Fruit fly (Drosophila melanogaster) whole organism, embryonic: Measurements from ENCODE around the gene CG17145.

Source experiments
- CG10209 ChIP-seq: fragments of 200-800 bp; sonication (Bioruptor generic); optimal IDR thresholded peaks from 3 replicates; lab custom pipeline; 2017; ENCODE audit warnings: missing biosample characterization, mild to moderate bottlenecking, missing genetic modification characterization, missing genetic modification reagents
- CG11247 ChIP-seq: fragments of 200-800 bp; sonication (Bioruptor generic); IDR thresholded peaks from 2 replicates; pipeline ENCODE4 v1.3.6; 2022; ENCODE audit warnings: missing biosample characterization, missing genetic modification characterization
- CG11504 ChIP-seq: fragments of 200-800 bp; sonication (Bioruptor generic); optimal IDR thresholded peaks from 3 replicates; lab custom pipeline; 2019; ENCODE audit warnings: missing biosample characterization, mild to moderate bottlenecking, missing genetic modification characterization, moderate library complexity
- CG12155 ChIP-seq: fragments of 200-800 bp; sonication (Bioruptor generic); optimal IDR thresholded peaks from 3 replicates; lab custom pipeline; 2016; ENCODE audit warnings: missing biosample characterization, missing genetic modification characterization
- CG13123 ChIP-seq: fragments of 200-800 bp; sonication (Bioruptor generic); optimal IDR thresholded peaks from 2 replicates; lab custom pipeline; 2016; ENCODE audit warnings: missing biosample characterization, missing genetic modification characterization
- CG13424 ChIP-seq: fragments of 200-800 bp; sonication (Bioruptor generic); optimal IDR thresholded peaks from 2 replicates; lab custom pipeline; 2019; ENCODE audit warnings: missing biosample characterization, mild to moderate bottlenecking, missing genetic modification characterization, moderate library complexity
- CG1603 ChIP-seq: fragments of 200-800 bp; sonication (Bioruptor generic); optimal IDR thresholded peaks from 2 replicates; lab custom pipeline; 2019; ENCODE audit warnings: missing biosample characterization, mild to moderate bottlenecking, missing genetic modification characterization, moderate library complexity
- CG16813 ChIP-seq: fragments of 200-800 bp; sonication (Bioruptor generic); IDR thresholded peaks from 3 replicates; pipeline ENCODE4 v1.3.6; 2022; ENCODE audit warnings: missing biosample characterization, missing genetic modification characterization; ENCODE audit not compliant: partially characterized antibody
- CG18262 ChIP-seq: fragments of 200-800 bp; optimal IDR thresholded peaks from 3 replicates; lab custom pipeline; 2019; ENCODE audit warnings: missing biosample characterization, mild to moderate bottlenecking, missing genetic modification characterization, moderate library complexity
- CG18599 ChIP-seq: fragments of 200-800 bp; sonication (Bioruptor generic); optimal IDR thresholded peaks from 3 replicates; lab custom pipeline; 2017; ENCODE audit warnings: missing biosample characterization, missing genetic modification characterization, mild to moderate bottlenecking, moderate library complexity, missing genetic modification reagents
- CG31224 ChIP-seq: fragments of 200-800 bp; sonication (Bioruptor generic); IDR thresholded peaks from 2 replicates; pipeline ENCODE4 v1.3.6; 2022; ENCODE audit warnings: missing biosample characterization, missing genetic modification characterization
- CG34376 ChIP-seq: fragments of 200-800 bp; sonication (Bioruptor generic); optimal IDR thresholded peaks from 2 replicates; lab custom pipeline; 2018; ENCODE audit warnings: missing biosample characterization, mild to moderate bottlenecking, missing genetic modification characterization
- CG42726 ChIP-seq: fragments of 200-800 bp; sonication (Bioruptor generic); IDR thresholded peaks from 2 replicates; pipeline ENCODE4 v1.3.6; 2022; ENCODE audit warnings: missing biosample characterization, missing genetic modification characterization; ENCODE audit not compliant: partially characterized antibody
- CG4617 ChIP-seq: fragments of 200-800 bp; sonication (Bioruptor generic); optimal IDR thresholded peaks from 3 replicates; lab custom pipeline; 2016; ENCODE audit warnings: missing biosample characterization, missing genetic modification characterization, borderline replicate concordance
- CG5180 ChIP-seq: fragments of 200-800 bp; sonication (Bioruptor generic); optimal IDR thresholded peaks from 3 replicates; lab custom pipeline; 2017; ENCODE audit warnings: missing biosample characterization, missing genetic modification characterization, mild to moderate bottlenecking, moderate library complexity, missing genetic modification reagents
- CG7372 ChIP-seq: fragments of 200-800 bp; sonication (Bioruptor generic); IDR thresholded peaks from 2 replicates; pipeline ENCODE4 v1.3.6; 2022; ENCODE audit warnings: missing biosample characterization, missing genetic modification characterization
- CG7786 ChIP-seq: fragments of 200-800 bp; sonication (Bioruptor generic); optimal IDR thresholded peaks from 2 replicates; lab custom pipeline; 2016; ENCODE audit warnings: missing biosample characterization, missing genetic modification characterization
- CG8765 ChIP-seq: fragments of 200-800 bp; sonication (Bioruptor generic); IDR thresholded peaks from 2 replicates; pipeline ENCODE4 v1.3.6; 2022; ENCODE audit warnings: missing biosample characterization, missing genetic modification characterization
- CG9817 ChIP-seq: fragments of 200-800 bp; sonication (Bioruptor generic); optimal IDR thresholded peaks from 2 replicates; lab custom pipeline; 2018; ENCODE audit warnings: missing biosample characterization, mild to moderate bottlenecking, missing genetic modification characterization, moderate library complexity
- CHES-1-like ChIP-seq: fragments of 200-800 bp; sonication (Bioruptor generic); optimal IDR thresholded peaks from 2 replicates; lab custom pipeline; 2016; ENCODE audit warnings: missing biosample characterization, missing genetic modification characterization
- Deaf1 ChIP-seq: fragments of 200-800 bp; optimal IDR thresholded peaks from 3 replicates; lab custom pipeline; 2019; ENCODE audit warnings: missing biosample characterization, mild to moderate bottlenecking, missing genetic modification characterization, moderate library complexity
- Fer1 ChIP-seq: fragments of 200-800 bp; sonication (Bioruptor generic); optimal IDR thresholded peaks from 2 replicates; lab custom pipeline; 2017; ENCODE audit warnings: missing biosample characterization, mild to moderate bottlenecking, missing genetic modification characterization
- GATAe ChIP-seq: fragments of 200-800 bp; sonication (Bioruptor generic); conservative IDR thresholded peaks from 2 replicates; pipeline ENCODE4 v1.3.6; 2022; ENCODE audit warnings: missing biosample characterization, missing genetic modification characterization
- HLH3B ChIP-seq: fragments of 200-800 bp; sonication (Bioruptor generic); IDR thresholded peaks from 2 replicates; pipeline ENCODE4 v1.3.6; 2022; ENCODE audit warnings: missing biosample characterization, missing genetic modification characterization
- Med ChIP-seq: fragments of 200-800 bp; sonication (Bioruptor generic); peaks from one replicate; lab custom pipeline; 2016; ENCODE audit warnings: missing biosample characterization, missing genetic modification characterization, mild to moderate bottlenecking, inconsistent platforms, moderate library complexity
- NK7.1 ChIP-seq: fragments of 200-800 bp; sonication (Bioruptor generic); optimal IDR thresholded peaks from 3 replicates; lab custom pipeline; 2016; ENCODE audit warnings: missing biosample characterization, missing genetic modification characterization
- Oaz ChIP-seq: fragments of 200-800 bp; sonication (Bioruptor generic); IDR thresholded peaks from 2 replicates; pipeline ENCODE4 v1.3.6; 2022; ENCODE audit warnings: missing biosample characterization, missing genetic modification characterization
- Scr ChIP-seq: fragments of 200-800 bp; sonication (Bioruptor generic); IDR thresholded peaks from 2 replicates; pipeline ENCODE4 v1.3.6; 2022; ENCODE audit warnings: missing biosample characterization, missing genetic modification characterization; ENCODE audit not compliant: partially characterized antibody
- Ssrp ChIP-seq: fragments of 200-800 bp; sonication (Bioruptor generic); optimal IDR thresholded peaks from 2 replicates; lab custom pipeline; 2018; ENCODE audit warnings: missing biosample characterization, mild to moderate bottlenecking, missing genetic modification characterization, moderate library complexity
- Trl ChIP-seq, 3 experiments: fragments of >200 bp in 2 of 3; fragments of 200-800 bp in 1 of 3; sonication (Bioruptor generic) in 1 of 3; optimal IDR thresholded peaks; 2 replicates in 1 of 3; 3 replicates in 2 of 3; lab custom pipeline; 2016 to 2017; ENCODE audit warnings: missing biosample characterization in 1 of 3, missing genetic modification characterization in 1 of 3
- ab ChIP-seq: fragments of 200-800 bp; sonication (Bioruptor generic); optimal IDR thresholded peaks from 2 replicates; lab custom pipeline; 2016; ENCODE audit warnings: missing biosample characterization, missing genetic modification characterization
- chinmo ChIP-seq: fragments of 200-800 bp; sonication (Bioruptor generic); IDR thresholded peaks from 4 replicates; pipeline ENCODE4 v1.3.6; 2022; ENCODE audit warnings: missing biosample characterization, missing genetic modification characterization; ENCODE audit not compliant: partially characterized antibody
- ci ChIP-seq: fragments of 200-800 bp; sonication (Bioruptor generic); IDR thresholded peaks from 3 replicates; pipeline ENCODE4 v1.3.6; 2022; ENCODE audit warnings: missing biosample characterization, missing genetic modification characterization
- cwo ChIP-seq: fragments of 200-800 bp; sonication (Bioruptor generic); optimal IDR thresholded peaks from 3 replicates; lab custom pipeline; 2017; ENCODE audit warnings: missing biosample characterization, missing genetic modification characterization, mild to moderate bottlenecking, moderate library complexity, missing genetic modification reagents
- da ChIP-seq: fragments of 200-800 bp; sonication (Bioruptor generic); optimal IDR thresholded peaks from 2 replicates; lab custom pipeline; 2016; ENCODE audit warnings: missing biosample characterization, missing genetic modification characterization
- dati ChIP-seq: fragments of 200-800 bp; sonication (Bioruptor generic); IDR thresholded peaks from 2 replicates; pipeline ENCODE4 v1.3.6; 2022; ENCODE audit warnings: missing biosample characterization, missing genetic modification characterization
- dysf ChIP-seq: fragments of 200-800 bp; sonication (Bioruptor generic); IDR thresholded peaks from 3 replicates; pipeline ENCODE4 v1.3.6; 2022; ENCODE audit warnings: missing biosample characterization, missing genetic modification characterization
- exex ChIP-seq: fragments of 200-800 bp; sonication (Bioruptor generic); optimal IDR thresholded peaks from 4 replicates; lab custom pipeline; 2018; ENCODE audit warnings: missing biosample characterization, mild to moderate bottlenecking, missing genetic modification characterization, moderate library complexity
- fru ChIP-seq: fragments of >200 bp; optimal IDR thresholded peaks from 2 replicates; lab custom pipeline; 2017
- fu2 ChIP-seq: fragments of 200-800 bp; sonication (Bioruptor generic); optimal IDR thresholded peaks from 2 replicates; lab custom pipeline; 2016; ENCODE audit warnings: missing biosample characterization, missing genetic modification characterization
- grn ChIP-seq: fragments of 200-800 bp; sonication (Bioruptor generic); optimal IDR thresholded peaks from 3 replicates; lab custom pipeline; 2017; ENCODE audit warnings: missing biosample characterization, missing genetic modification characterization
- gro ChIP-seq: fragments of 200-800 bp; sonication (Bioruptor generic); optimal IDR thresholded peaks from 2 replicates; lab custom pipeline; 2016; ENCODE audit warnings: missing biosample characterization, missing genetic modification characterization
- kni ChIP-seq: fragments of 200-800 bp; sonication (Bioruptor generic); optimal IDR thresholded peaks from 3 replicates; lab custom pipeline; 2017; ENCODE audit warnings: mild to moderate bottlenecking, missing biosample characterization, missing genetic modification reagents, missing genetic modification characterization
- row ChIP-seq: fragments of 200-800 bp; sonication (Bioruptor generic); IDR thresholded peaks from 3 replicates; pipeline ENCODE4 v1.3.6; 2022; ENCODE audit warnings: missing biosample characterization, missing genetic modification characterization
- sd ChIP-seq: fragments of 200-800 bp; sonication (Bioruptor generic); optimal IDR thresholded peaks from 3 replicates; lab custom pipeline; 2018; ENCODE audit warnings: missing biosample characterization, mild to moderate bottlenecking, missing genetic modification characterization, moderate library complexity
- sna ChIP-seq: fragments of 200-800 bp; sonication (Bioruptor generic); IDR thresholded peaks from 2 replicates; pipeline ENCODE4 v1.3.6; 2022; ENCODE audit warnings: missing biosample characterization, missing genetic modification characterization; ENCODE audit not compliant: partially characterized antibody
- sug ChIP-seq: fragments of 200-800 bp; optimal IDR thresholded peaks from 2 replicates; lab custom pipeline; 2019; ENCODE audit warnings: missing biosample characterization, mild to moderate bottlenecking, missing genetic modification characterization, moderate library complexity
- toy ChIP-seq: fragments of 200-800 bp; sonication (Bioruptor generic); IDR thresholded peaks from 2 replicates; pipeline ENCODE4 v1.3.6; 2022; ENCODE audit warnings: missing biosample characterization, missing genetic modification characterization

The CG17145 gene

DNA sequence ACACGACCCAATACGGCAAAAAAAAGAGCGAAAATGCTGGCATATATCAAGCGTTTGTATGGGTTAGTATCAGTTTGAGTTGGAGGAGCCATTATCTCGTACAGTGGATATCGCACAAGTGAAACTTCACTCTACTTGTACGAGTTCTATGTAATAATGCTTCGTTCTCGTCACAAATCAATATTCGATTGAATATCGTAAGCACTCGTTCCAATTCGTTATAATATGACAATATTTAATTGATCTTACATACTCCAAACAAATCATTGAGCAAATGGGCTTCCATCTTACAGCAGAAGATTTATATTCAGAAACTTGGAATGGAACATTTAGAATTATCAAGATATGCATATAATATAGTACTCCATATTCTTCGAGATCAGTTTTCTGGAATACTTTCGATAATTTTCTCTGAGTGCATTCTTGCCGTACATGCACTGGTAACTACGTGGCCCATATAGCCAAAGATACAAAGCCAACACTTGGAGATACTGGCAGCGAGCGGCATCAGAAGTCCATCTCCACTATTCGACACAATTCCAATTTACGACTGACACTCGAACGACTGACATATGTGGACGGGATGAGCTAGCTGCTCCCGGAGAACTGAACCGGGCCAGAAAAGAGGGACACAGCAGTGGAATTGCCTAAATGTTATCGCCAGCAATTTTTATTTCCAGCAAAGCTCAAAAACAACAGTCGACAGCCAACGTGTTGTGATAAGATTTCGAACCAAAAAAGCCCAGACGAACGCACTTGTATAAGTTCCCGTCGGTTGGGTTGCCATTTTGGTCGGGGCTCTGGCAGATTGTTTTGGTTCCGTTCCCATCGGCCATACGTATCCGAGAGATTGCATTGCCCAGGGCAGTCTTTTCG, 28.5 kb upstream of the CG17145 start (continued):
- no peak for TF ChIP-seq CHES-1-like (GFP tag; lab: Kevin White, UChicago)
- no peak for TF ChIP-seq CG16813 (GFP tag; lab: Robert Waterston, UW)
- TF ChIP-seq chinmo = 0 out of 4 replicates have a peak, but pooled peaks have one; percentile 51
- no peak for TF ChIP-seq CG13424
- TF ChIP-seq Trl (optimal IDR thresholded peaks at IDR 0.05; lab: Kevin White, UChicago) = no peak
- TF ChIP-seq Trl (GFP tag; optimal IDR thresholded peaks at IDR 0.05; lab: Kevin White, UChicago) = no peak
- TF ChIP-seq da (GFP tag; lab: Kevin White, UChicago) = no peak
- no peak for TF ChIP-seq toy (GFP tag; lab: Robert Waterston, UW)
- no peak for TF ChIP-seq fu2 (GFP tag; lab: Kevin White, UChicago)
- TF ChIP-seq Ssrp = no peak

dm6 chr3L:20193748-20194058, 27.9 kb upstream of the CG17145 start:
- TF ChIP-seq exex (tag; lab: Kevin White, UChicago) (peak; percentile 97), dati (no peak), CG8765 (GFP tag; lab: Robert Waterston, UW) (no peak), HLH3B (GFP tag; lab: Robert Waterston, UW) (no peak), Deaf1 (tag; lab: Kevin White, UChicago) (peak; percentile 22), CG42726 (GFP tag; lab: Robert Waterston, UW) (no peak), kni (GFP tag; lab: Kevin White, UChicago) (no peak), CG10209 (GFP tag; lab: Kevin White, UChicago) (no peak), dysf (GFP tag; lab: Robert Waterston, UW) (no peak), CG9817 (tag; lab: Kevin White, UChicago) (no peak), CG12155 (GFP tag; lab: Kevin White, UChicago) (no peak), CG11504 (tag; lab: Kevin White, UChicago) (no peak), CG18599 (GFP tag; lab: Kevin White, UChicago) (peak; percentile 8), gro (GFP tag; lab: Kevin White, UChicago) (peak; percentile 7), Scr (GFP tag; lab: Robert Waterston, UW) (no peak), CG5180 (no peak), GATAe (no peak), CG13123 (no peak), row (GFP tag; lab: Robert Waterston, UW) (no peak), sna (GFP tag; lab: Robert Waterston, UW) (no peak), CG11247 (GFP tag; lab: Robert Waterston, UW) (no peak), CG4617 (GFP tag; lab: Kevin White, UChicago) (no peak), grn (GFP tag; lab: Kevin White, UChicago) (peak; percentile 73), fru (lab: Kevin White, UChicago) (no peak), Med (GFP tag; lab: Kevin White, UChicago) (peak; percentile 0), Fer1 (GFP tag; lab: Kevin White, UChicago) (no peak), ab (no peak), CG31224 (GFP tag; lab: Robert Waterston, UW) (no peak), CG13424 (no peak), CG1603 (tag; lab: Kevin White, UChicago) (no peak), CG7372 (GFP tag; lab: Robert Waterston, UW) (no peak), CG18262 (tag; lab: Kevin White, UChicago) (no peak), sd (tag; lab: Kevin White, UChicago) (peak; percentile 42), CG34376 (GFP tag; lab: Kevin White, UChicago) (peak; percentile 90), NK7.1 (GFP tag; lab: Kevin White, UChicago) (no peak), cwo (GFP tag; lab: Kevin White, UChicago) (peak; percentile 35), sug (tag; lab: Kevin White, UChicago) (peak; percentile 73), Oaz (GFP tag; lab: Robert Waterston, UW) (no peak), ci (no peak), CG7786 (GFP tag; lab: Kevin White, UChicago) (no peak)
